Fruit fly (Drosophila melanogaster) whole organism, prepupa: ENCODE results near the gene MFS18.

Experiments used
- Blimp-1 ChIP-seq: fragments of 200-800 bp; sonication (Bioruptor generic); optimal IDR thresholded peaks from 3 replicates; lab custom pipeline; 2017; ENCODE audit warnings: missing biosample characterization, missing genetic modification characterization, mild to moderate bottlenecking, moderate library complexity, missing genetic modification reagents
- CG10669 ChIP-seq: fragments of 200-800 bp; sonication (Bioruptor generic); optimal IDR thresholded peaks from 3 replicates; lab custom pipeline; 2018; ENCODE audit warnings: missing biosample characterization, mild to moderate bottlenecking, missing genetic modification characterization, moderate library complexity
- CG11294 ChIP-seq: fragments of 200-800 bp; sonication (Bioruptor generic); IDR thresholded peaks from 2 replicates; pipeline ENCODE4 v1.3.6; 2022; ENCODE audit warnings: missing biosample characterization, missing genetic modification characterization
- CG11762 ChIP-seq: fragments of 200-800 bp; sonication (Bioruptor generic); optimal IDR thresholded peaks from 3 replicates; lab custom pipeline; 2016; ENCODE audit warnings: missing biosample characterization, missing genetic modification characterization; ENCODE audit not compliant: insufficient read depth
- CG11902 ChIP-seq: fragments of 200-800 bp; sonication (Bioruptor generic); optimal IDR thresholded peaks from 3 replicates; lab custom pipeline; 2016; ENCODE audit warnings: missing biosample characterization, missing genetic modification characterization
- CG15336 ChIP-seq: fragments of 200-800 bp; sonication (Bioruptor generic); IDR thresholded peaks from 2 replicates; pipeline ENCODE4 v1.3.6; 2022; ENCODE audit warnings: missing biosample characterization, missing genetic modification characterization
- CG1621 ChIP-seq: fragments of 200-800 bp; sonication (Bioruptor generic); optimal IDR thresholded peaks from 3 replicates; lab custom pipeline; 2018; ENCODE audit warnings: missing biosample characterization, mild to moderate bottlenecking, missing genetic modification characterization
- CG16779 ChIP-seq: fragments of 200-800 bp; sonication (Bioruptor generic); optimal IDR thresholded peaks from 3 replicates; lab custom pipeline; 2017; ENCODE audit warnings: missing biosample characterization, mild to moderate bottlenecking, missing genetic modification characterization
- CG3032 ChIP-seq: fragments of 200-800 bp; optimal IDR thresholded peaks from 2 replicates; lab custom pipeline; 2019; ENCODE audit warnings: missing biosample characterization, mild to moderate bottlenecking, missing genetic modification characterization, moderate library complexity
- CG31627 ChIP-seq: fragments of 200-800 bp; sonication (Bioruptor generic); optimal IDR thresholded peaks from 3 replicates; lab custom pipeline; 2016; ENCODE audit warnings: missing biosample characterization, missing genetic modification characterization
- CG32006 ChIP-seq: fragments of 200-800 bp; sonication (Bioruptor generic); optimal IDR thresholded peaks from 3 replicates; lab custom pipeline; 2017; ENCODE audit warnings: missing biosample characterization, mild to moderate bottlenecking, missing genetic modification characterization
- CG4318 ChIP-seq: fragments of 200-800 bp; sonication (Bioruptor generic); optimal IDR thresholded peaks from 3 replicates; lab custom pipeline; 2017; ENCODE audit warnings: missing biosample characterization, mild to moderate bottlenecking, missing genetic modification characterization
- CG6163 ChIP-seq: fragments of 200-800 bp; sonication (Bioruptor generic); IDR thresholded peaks from 3 replicates; pipeline ENCODE4 v1.3.6; 2022; ENCODE audit warnings: missing biosample characterization, missing genetic modification characterization
- CG6792 ChIP-seq: fragments of 200-800 bp; sonication (Bioruptor generic); optimal IDR thresholded peaks from 3 replicates; lab custom pipeline; 2016; ENCODE audit warnings: missing biosample characterization, missing genetic modification characterization
- CG6808 ChIP-seq: fragments of 200-800 bp; sonication (Bioruptor generic); optimal IDR thresholded peaks from 3 replicates; lab custom pipeline; 2017; ENCODE audit warnings: missing biosample characterization, missing genetic modification characterization, mild to moderate bottlenecking, moderate library complexity, missing genetic modification reagents
- CG6854 ChIP-seq: fragments of 200-800 bp; sonication (Bioruptor generic); optimal IDR thresholded peaks from 2 replicates; lab custom pipeline; 2017; ENCODE audit warnings: missing biosample characterization, mild to moderate bottlenecking, missing genetic modification characterization
- CG7368 ChIP-seq: fragments of 200-800 bp; sonication (Bioruptor generic); optimal IDR thresholded peaks from 3 replicates; lab custom pipeline; 2016; ENCODE audit warnings: missing biosample characterization, missing genetic modification characterization
- CG8119 ChIP-seq: fragments of 200-800 bp; sonication (Bioruptor generic); IDR thresholded peaks from 3 replicates; pipeline ENCODE4 v1.3.6; 2022; ENCODE audit warnings: missing biosample characterization, missing genetic modification characterization
- CG8319 ChIP-seq: fragments of 200-800 bp; sonication (Bioruptor generic); optimal IDR thresholded peaks from 3 replicates; lab custom pipeline; 2016; ENCODE audit warnings: missing biosample characterization, missing genetic modification characterization
- CG8632 ChIP-seq: fragments of 200-800 bp; sonication (Bioruptor generic); optimal IDR thresholded peaks from 3 replicates; lab custom pipeline; 2016; ENCODE audit warnings: missing biosample characterization, missing genetic modification characterization
- CG9139 ChIP-seq: fragments of 200-800 bp; sonication (Bioruptor generic); optimal IDR thresholded peaks from 3 replicates; lab custom pipeline; 2017; ENCODE audit warnings: missing biosample characterization, mild to moderate bottlenecking, missing genetic modification characterization
- Eip78C ChIP-seq: fragments of 200-800 bp; sonication (Bioruptor generic); peaks from one replicate; lab custom pipeline; 2016; ENCODE audit warnings: missing biosample characterization, missing genetic modification characterization
- Eip93F ChIP-seq: fragments of 200-800 bp; sonication (Bioruptor generic); optimal IDR thresholded peaks from 2 replicates; lab custom pipeline; 2016; ENCODE audit warnings: missing biosample characterization, mild to moderate bottlenecking, missing genetic modification characterization
- Ets96B ChIP-seq: fragments of 200-800 bp; optimal IDR thresholded peaks from 2 replicates; lab custom pipeline; 2019; ENCODE audit warnings: missing biosample characterization, mild to moderate bottlenecking, missing genetic modification characterization, moderate library complexity
- Gug ChIP-seq: fragments of 200-800 bp; sonication (Bioruptor generic); IDR thresholded peaks from 2 replicates; pipeline ENCODE4 v1.3.6; 2022; ENCODE audit warnings: missing biosample characterization, missing genetic modification characterization
- Hr38 ChIP-seq: sonication (Bioruptor generic); optimal IDR thresholded peaks from 2 replicates; lab custom pipeline; 2016; ENCODE audit warnings: missing biosample characterization, missing genetic modification characterization
- Hr4 ChIP-seq: fragments of 200-800 bp; sonication (Bioruptor generic); optimal IDR thresholded peaks from 3 replicates; lab custom pipeline; 2016; ENCODE audit warnings: missing biosample characterization, missing genetic modification characterization
- Lpt ChIP-seq: fragments of 200-800 bp; sonication (Bioruptor generic); optimal IDR thresholded peaks from 3 replicates; lab custom pipeline; 2016; ENCODE audit warnings: missing biosample characterization, missing genetic modification characterization
- Met ChIP-seq: fragments of 200-800 bp; sonication (Bioruptor generic); optimal IDR thresholded peaks from 3 replicates; lab custom pipeline; 2016; ENCODE audit warnings: missing biosample characterization, missing genetic modification characterization
- OdsH ChIP-seq: fragments of 200-800 bp; sonication (Bioruptor generic); optimal IDR thresholded peaks from 3 replicates; lab custom pipeline; 2016; ENCODE audit warnings: missing biosample characterization, missing genetic modification characterization
- Smox ChIP-seq: fragments of 200-800 bp; sonication (Bioruptor generic); optimal IDR thresholded peaks from 3 replicates; lab custom pipeline; 2016; ENCODE audit warnings: missing biosample characterization, missing genetic modification characterization
- Sox102F ChIP-seq: fragments of 200-800 bp; sonication (Bioruptor generic); optimal IDR thresholded peaks from 2 replicates; lab custom pipeline; 2016; ENCODE audit warnings: missing biosample characterization, mild to moderate bottlenecking, missing genetic modification characterization
- Sox14 ChIP-seq: fragments of 200-800 bp; sonication (Bioruptor generic); optimal IDR thresholded peaks from 3 replicates; lab custom pipeline; 2016; ENCODE audit warnings: missing biosample characterization, missing genetic modification characterization
- Sox15 ChIP-seq: fragments of 200-800 bp; sonication (Bioruptor generic); optimal IDR thresholded peaks from 3 replicates; lab custom pipeline; 2016; ENCODE audit warnings: missing biosample characterization, missing genetic modification characterization
- achi ChIP-seq: fragments of 200-800 bp; sonication (Bioruptor generic); optimal IDR thresholded peaks from 3 replicates; lab custom pipeline; 2016; ENCODE audit warnings: missing biosample characterization, missing genetic modification characterization
- acj6 ChIP-seq: fragments of 200-800 bp; sonication (Bioruptor generic); optimal IDR thresholded peaks from 3 replicates; lab custom pipeline; 2016; ENCODE audit warnings: missing biosample characterization, missing genetic modification characterization
- cyc ChIP-seq: fragments of 200-800 bp; sonication (Bioruptor generic); optimal IDR thresholded peaks from 3 replicates; lab custom pipeline; 2016; ENCODE audit warnings: missing biosample characterization, missing genetic modification characterization
- dsx ChIP-seq: fragments of 200-800 bp; optimal IDR thresholded peaks from 3 replicates; lab custom pipeline; 2019; ENCODE audit warnings: missing biosample characterization, mild to moderate bottlenecking, missing genetic modification characterization, moderate library complexity; ENCODE audit not compliant: poor library complexity, severe bottlenecking
- eg ChIP-seq: fragments of 200-800 bp; sonication (Bioruptor generic); IDR thresholded peaks from 3 replicates; pipeline ENCODE4 v1.3.6; 2022; ENCODE audit warnings: missing biosample characterization, missing genetic modification characterization
- fd59A ChIP-seq: fragments of 200-800 bp; sonication (Bioruptor generic); optimal IDR thresholded peaks from 2 replicates; lab custom pipeline; 2017; ENCODE audit warnings: missing biosample characterization, mild to moderate bottlenecking, missing genetic modification characterization, missing genetic modification reagents
- fd85E ChIP-seq: fragments of 200-800 bp; sonication (Bioruptor generic); optimal IDR thresholded peaks from 3 replicates; lab custom pipeline; 2016; ENCODE audit warnings: missing biosample characterization, missing genetic modification characterization
- fkh ChIP-seq: fragments of 200-800 bp; sonication (Bioruptor generic); optimal IDR thresholded peaks from 3 replicates; lab custom pipeline; 2017; ENCODE audit warnings: missing biosample characterization, mild to moderate bottlenecking, missing genetic modification characterization, moderate library complexity
- lz ChIP-seq: fragments of 200-800 bp; sonication (Bioruptor generic); optimal IDR thresholded peaks from 3 replicates; lab custom pipeline; 2016; ENCODE audit warnings: missing biosample characterization, missing genetic modification characterization
- net ChIP-seq: fragments of 200-800 bp; sonication (Bioruptor generic); optimal IDR thresholded peaks from 3 replicates; lab custom pipeline; 2016; ENCODE audit warnings: missing biosample characterization, missing genetic modification characterization
- salr ChIP-seq, 2 experiments: fragments of 200-800 bp; sonication (Bioruptor generic); optimal IDR thresholded peaks; 3 replicates each; lab custom pipeline; 2016 to 2018; ENCODE audit warnings: missing biosample characterization in 2 of 2, missing genetic modification characterization in 2 of 2, mild to moderate bottlenecking in 1 of 2
- spab ChIP-seq: fragments of 200-800 bp; sonication (Bioruptor generic); optimal IDR thresholded peaks from 2 replicates; lab custom pipeline; 2017; ENCODE audit warnings: missing biosample characterization, mild to moderate bottlenecking, missing genetic modification characterization, missing genetic modification reagents
- svp ChIP-seq: fragments of 200-800 bp; sonication (Bioruptor generic); peaks from one replicate; lab custom pipeline; 2016; ENCODE audit warnings: missing biosample characterization, missing genetic modification characterization
- topi ChIP-seq: fragments of 200-800 bp; sonication (Bioruptor generic); optimal IDR thresholded peaks from 3 replicates; lab custom pipeline; 2016; ENCODE audit warnings: missing biosample characterization, missing genetic modification characterization
- vri ChIP-seq: fragments of 200-800 bp; sonication (Bioruptor generic); optimal IDR thresholded peaks from 3 replicates; lab custom pipeline; 2016; ENCODE audit warnings: missing biosample characterization, mild to moderate bottlenecking, missing genetic modification characterization

Gene MFS18

DNA sequence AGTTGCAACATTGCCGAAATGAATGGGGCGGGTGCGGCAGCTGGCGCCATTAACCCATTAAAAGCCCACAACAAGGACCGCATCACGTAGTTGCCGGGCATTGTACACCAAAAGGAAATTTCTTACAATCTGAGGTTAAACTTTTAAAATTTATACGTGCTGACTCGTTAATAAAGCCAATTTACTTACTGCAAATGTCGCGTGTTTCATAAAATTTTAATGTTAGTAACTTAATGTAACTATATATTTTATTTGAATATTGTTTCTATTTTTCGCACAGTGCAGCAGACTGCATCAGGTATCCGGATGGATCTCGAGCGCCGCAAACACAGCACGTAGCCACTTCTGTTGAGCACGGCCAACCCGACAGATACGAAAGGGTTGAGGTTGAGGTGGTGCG lies 31.5 kb downstream of the MFS18 start (continued):
- TF ChIP-seq Hr4 (GFP tag; lab: Kevin White, UChicago) (peak; percentile 28), CG11762 (GFP tag; lab: Kevin White, UChicago) (no peak), CG32006 (GFP tag; lab: Kevin White, UChicago) (peak; percentile 51), CG8319 (peak; percentile 25), Lpt (no peak), Gug (GFP tag; lab: Robert Waterston, UW) (0 out of 2 replicates have a peak, but pooled peaks have one; percentile 21), acj6 (GFP tag; lab: Kevin White, UChicago) (peak; percentile 31), svp (GFP tag; lab: Kevin White, UChicago) (peak; percentile 66)
- TF ChIP-seq, all 60 proteins: peak for 39

DNA sequence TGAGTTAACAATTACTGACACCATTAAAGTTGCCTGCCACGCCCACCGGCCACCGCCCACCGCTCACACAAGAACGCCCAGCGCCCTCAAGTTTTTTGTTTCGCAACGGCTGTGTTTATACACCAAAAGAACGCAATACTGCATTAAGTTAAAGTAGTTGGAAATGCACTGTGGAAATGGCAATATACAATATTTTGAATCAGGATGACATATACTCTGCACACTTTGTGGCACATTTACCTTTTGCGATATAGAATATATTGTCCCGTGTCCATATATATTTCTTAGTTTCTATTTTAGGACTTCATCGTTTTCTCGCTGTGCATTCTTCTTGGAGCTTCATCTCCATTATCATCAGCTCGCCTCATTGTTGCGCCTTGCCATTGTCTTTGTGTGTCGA lies 32.3 kb downstream of the MFS18 start:
- TF ChIP-seq OdsH (GFP tag; lab: Kevin White, UChicago) (peak; percentile 50), CG7368 (GFP tag; lab: Kevin White, UChicago) (peak; percentile 33), net (GFP tag; lab: Kevin White, UChicago) (peak; percentile 40), topi (peak; percentile 26), CG8632 (no peak), Sox14 (peak; percentile 43), fkh (GFP tag; lab: Kevin White, UChicago) (no peak), Ets96B (tag; lab: Kevin White, UChicago) (peak; percentile 62), vri (GFP tag; lab: Kevin White, UChicago) (no peak), CG1621 (peak; percentile 32), CG6854 (GFP tag; lab: Kevin White, UChicago) (no peak), fd85E (GFP tag; lab: Kevin White, UChicago) (no peak), spab (GFP tag; lab: Kevin White, UChicago) (peak; percentile 31), Sox102F (GFP tag; lab: Kevin White, UChicago) (peak; percentile 25), dsx (peak; percentile 32), CG11294 (GFP tag; lab: Robert Waterston, UW) (no peak), Sox15 (GFP tag; lab: Kevin White, UChicago) (peak; percentile 6), Blimp-1 (GFP tag; lab: Kevin White, UChicago) (no peak), CG6163 (GFP tag; lab: Robert Waterston, UW) (peak; percentile 49; the same call in 1 of the 3 replicates), CG6792 (GFP tag; lab: Kevin White, UChicago) (peak; percentile 26), CG15336 (peak; percentile 36; the same call in 1 of the 2 replicates), CG4318 (GFP tag; lab: Kevin White, UChicago) (no peak), Met (GFP tag; lab: Kevin White, UChicago) (peak; percentile 43), Eip93F (GFP tag; lab: Kevin White, UChicago) (no peak), salr (GFP tag; optimal IDR thresholded peaks at IDR 0.05; lab: Kevin White, UChicago) (peak in 1 of 2 experiments; percentile 5), CG9139 (GFP tag; lab: Kevin White, UChicago) (no peak), Hr4 (GFP tag; lab: Kevin White, UChicago) (peak; percentile 47), CG8319 (no peak), Gug (GFP tag; lab: Robert Waterston, UW) (no peak), Eip78C (peak; percentile 79), lz (GFP tag; lab: Kevin White, UChicago) (peak; percentile 10), CG8119 (GFP tag; lab: Robert Waterston, UW) (0 out of 3 replicates have a peak, but pooled peaks have one; percentile 24), CG16779 (tag; lab: Kevin White, UChicago) (no peak), achi (GFP tag; lab: Kevin White, UChicago) (peak; percentile 47), cyc (GFP tag; lab: Kevin White, UChicago) (peak; percentile 32), eg (GFP tag; lab: Robert Waterston, UW) (peak; percentile 45; the same call in 1 of the 3 replicates), CG11762 (GFP tag; lab: Kevin White, UChicago) (peak; percentile 11), CG10669 (GFP tag; lab: Kevin White, UChicago) (peak; percentile 48), fd59A (GFP tag; lab: Kevin White, UChicago) (peak; percentile 21), CG31627 (GFP tag; lab: Kevin White, UChicago) (peak; percentile 11), CG11902 (GFP tag; lab: Kevin White, UChicago) (no peak), CG32006 (GFP tag; lab: Kevin White, UChicago) (peak; percentile 50), Lpt (peak; percentile 23), Smox (GFP tag; lab: Kevin White, UChicago) (peak; percentile 13), CG6808 (GFP tag; lab: Kevin White, UChicago) (peak; percentile 27), CG3032 (tag; lab: Kevin White, UChicago) (no peak), svp (GFP tag; lab: Kevin White, UChicago) (peak; percentile 54), Hr38 (GFP tag; lab: Kevin White, UChicago) (no peak)
